Fruit fly (Drosophila melanogaster) whole organism, embryonic: ENCODE measurements around the gene Rtc1.

Experiments used
- CG11085 ChIP-seq: fragments of 200-800 bp; sonication (Bioruptor generic); IDR thresholded peaks from 2 replicates; pipeline ENCODE4 v1.3.6; 2022; ENCODE audit warnings: missing biosample characterization, missing genetic modification characterization
- CG18262 ChIP-seq: fragments of 200-800 bp; optimal IDR thresholded peaks from 3 replicates; lab custom pipeline; 2019; ENCODE audit warnings: missing biosample characterization, mild to moderate bottlenecking, missing genetic modification characterization, moderate library complexity
- CG3281 ChIP-seq: fragments of 200-800 bp; sonication (Bioruptor generic); optimal IDR thresholded peaks from 3 replicates; lab custom pipeline; 2017; ENCODE audit warnings: missing biosample characterization, mild to moderate bottlenecking, missing genetic modification characterization
- HHEX ChIP-seq: fragments of 200-800 bp; sonication (Bioruptor generic); optimal IDR thresholded peaks from 3 replicates; lab custom pipeline; 2017; ENCODE audit warnings: missing biosample characterization, mild to moderate bottlenecking, missing genetic modification characterization, missing genetic modification reagents
- Neu2 ChIP-seq: fragments of 200-800 bp; sonication (Bioruptor generic); optimal IDR thresholded peaks from 3 replicates; lab custom pipeline; 2016; ENCODE audit warnings: missing biosample characterization, missing genetic modification characterization, borderline replicate concordance
- Pdp1 ChIP-seq, 2 experiments: fragments of 200-800 bp; sonication (Bioruptor generic); optimal IDR thresholded peaks; 3 replicates each; lab custom pipeline; 2016; ENCODE audit warnings: missing biosample characterization in 2 of 2, missing genetic modification characterization in 2 of 2, mild to moderate bottlenecking in 1 of 2, moderate library complexity in 1 of 2
- hkb ChIP-seq, 2 experiments: fragments of 200-800 bp in 1 of 2; fragments of >200 bp in 1 of 2; sonication (Bioruptor generic) in 1 of 2; IDR thresholded peaks in 1 of 2; optimal IDR thresholded peaks in 1 of 2; 2 replicates each; pipeline versions ENCODE4 v1.3.6 to Lab custom; 2017 to 2022; ENCODE audit warnings: missing biosample characterization in 1 of 2, missing genetic modification characterization in 1 of 2
- sisA ChIP-seq: fragments of 200-800 bp; sonication (Bioruptor generic); IDR thresholded peaks from 2 replicates; pipeline ENCODE4 v1.3.6; 2022; ENCODE audit warnings: missing biosample characterization, missing genetic modification characterization
- tio ChIP-seq: fragments of 200-800 bp; sonication (Bioruptor generic); optimal IDR thresholded peaks from 2 replicates; lab custom pipeline; 2017; ENCODE audit warnings: missing biosample characterization, missing genetic modification characterization, inconsistent platforms
- twi ChIP-seq: fragments of 200-800 bp; optimal IDR thresholded peaks from 2 replicates; lab custom pipeline; 2019; ENCODE audit warnings: missing biosample characterization, mild to moderate bottlenecking, missing genetic modification characterization, moderate library complexity

- TF ChIP-seq CG3281 (GFP tag; lab: Kevin White, UChicago) = no peak
- TF ChIP-seq HHEX = no peak
- no peak for TF ChIP-seq tio (GFP tag; lab: Kevin White, UChicago)
- TF ChIP-seq sisA (GFP tag; lab: Robert Waterston, UW) = no peak
- TF ChIP-seq hkb (optimal IDR thresholded peaks at IDR 0.05; lab: Kevin White, UChicago) = no peak
- 0 out of 2 replicates have a peak, but pooled peaks have one; percentile 1 for TF ChIP-seq hkb (GFP tag; IDR thresholded peaks at IDR 0.05; lab: Robert Waterston, UW)
- TF ChIP-seq Pdp1 (GFP tag; optimal IDR thresholded peaks at IDR 0.05; lab: Kevin White, UChicago) = no peak
- no peak for TF ChIP-seq CG18262 (tag; lab: Kevin White, UChicago)
- no peak for TF ChIP-seq CG11085 (GFP tag; lab: Robert Waterston, UW)
- no peak for TF ChIP-seq twi (tag; lab: Kevin White, UChicago)
- no peak for TF ChIP-seq Neu2 (GFP tag; lab: Kevin White, UChicago)
These were observed 20.9 kb upstream of the Rtc1 start, which contains the start of gene g for dm6 chrX:13736174-13736482.
